Worm (Caenorhabditis elegans) whole organism, young adult: Measurements from ENCODE around the gene hpl-1.

Source experiments
- B0336.3 ChIP-seq: fragments of 200-800 bp; sonication (Bioruptor generic); IDR thresholded peaks from 2 replicates; pipeline ENCODE4 v1.3.6; 2022; ENCODE audit warnings: missing genetic modification characterization, missing compliant biosample characterization
- nhr-179 ChIP-seq: sonication (generic microtip); optimal IDR thresholded peaks from 2 replicates; lab custom pipeline; 2016; ENCODE audit warnings: mild to moderate bottlenecking, missing genetic modification characterization, missing compliant biosample characterization

- no peak for TF ChIP-seq B0336.3 (GFP tag; lab: Robert Waterston, UW)
- no peak for TF ChIP-seq nhr-179 (tag; lab: Kevin White, UChicago)
Observed at ce11 chrX:13291506-13291905, 46.3 kb downstream of the hpl-1 start, which contains the start of gene srd-38.
